Worm (Caenorhabditis elegans) whole organism, L3 larva: Measurements from ENCODE around the gene F54C9.14.

ENCODE experiments used
- ceh-28 ChIP-seq: fragments of 150-350 bp; optimal IDR thresholded peaks from 2 replicates; lab custom pipeline; 2014; ENCODE audit warnings: missing biosample characterization, missing genetic modification reagents, missing genetic modification characterization
- egl-27 ChIP-seq: sonication (generic microtip); optimal IDR thresholded peaks from 4 replicates; lab custom pipeline; 2017; ENCODE audit warnings: missing biosample characterization, missing genetic modification reagents, missing genetic modification characterization
- eor-1 ChIP-seq, 2 experiments: fragments of 150-350 bp; optimal IDR thresholded peaks; 2 replicates each; lab custom pipeline; 2014 to 2018; ENCODE audit warnings: missing biosample characterization in 2 of 2, missing genetic modification characterization in 2 of 2
- lin-15B ChIP-seq: fragments of 150-350 bp; optimal IDR thresholded peaks from 2 replicates; lab custom pipeline; 2014; ENCODE audit warnings: missing biosample characterization, missing genetic modification characterization
- lin-39 ChIP-seq: fragments of 150-350 bp; optimal IDR thresholded peaks from 2 replicates; lab custom pipeline; 2018; ENCODE audit warnings: missing biosample characterization, missing genetic modification reagents, missing genetic modification characterization
- lsy-12 ChIP-seq: sonication (generic microtip); optimal IDR thresholded peaks from 2 replicates; lab custom pipeline; 2016; ENCODE audit warnings: mild to moderate bottlenecking, missing genetic modification characterization, missing compliant biosample characterization
- mdl-1 ChIP-seq: fragments of 150-350 bp; optimal IDR thresholded peaks from 2 replicates; lab custom pipeline; 2014; ENCODE audit warnings: missing biosample characterization, missing genetic modification characterization
- nfya-1 ChIP-seq: sonication (generic microtip); optimal IDR thresholded peaks from 2 replicates; lab custom pipeline; 2017; ENCODE audit warnings: missing genetic modification characterization, mild to moderate bottlenecking, missing compliant biosample characterization, antibody characterized with exemption, moderate library complexity; ENCODE audit not compliant: insufficient read depth
- nhr-11 ChIP-seq: fragments of 150-350 bp; optimal IDR thresholded peaks from 2 replicates; lab custom pipeline; 2014; ENCODE audit warnings: missing biosample characterization, missing genetic modification characterization
- nhr-67 ChIP-seq: fragments of 150-350 bp; optimal IDR thresholded peaks from 2 replicates; lab custom pipeline; 2014; ENCODE audit warnings: missing biosample characterization, missing genetic modification characterization
- tbx-2 ChIP-seq: sonication (generic microtip); optimal IDR thresholded peaks from 2 replicates; lab custom pipeline; 2016; ENCODE audit warnings: mild to moderate bottlenecking, missing genetic modification characterization, missing compliant biosample characterization
- unc-62 ChIP-seq: fragments of 150-350 bp; sonication (generic microtip); optimal IDR thresholded peaks from 4 replicates; lab custom pipeline; 2014; ENCODE audit warnings: missing biosample characterization, missing genetic modification reagents, missing genetic modification characterization
- ztf-4 ChIP-seq: fragments of 150-350 bp; optimal IDR thresholded peaks from 2 replicates; lab custom pipeline; 2014; ENCODE audit warnings: missing biosample characterization, missing genetic modification characterization

- TF ChIP-seq tbx-2 (tag; lab: Kevin White, UChicago) (no peak), ceh-28 (no peak), nhr-11 (no peak), lin-15B (no peak), ztf-4 (no peak), egl-27 (no peak), unc-62 (GFP tag; lab: Kevin White, UChicago) (no peak), lin-39 (tag; lab: Kevin White, UChicago) (no peak), lsy-12 (tag; lab: Kevin White, UChicago) (no peak), mdl-1 (tag; lab: Kevin White, UChicago) (no peak), nfya-1 (tag; lab: Kevin White, UChicago) (no peak), nhr-67 (no peak), eor-1 (tag; optimal IDR thresholded peaks at IDR 0.05; lab: Kevin White, UChicago) (no peak)
These were observed 26.3 kb downstream of the F54C9.14 start for ce11 chrII:8588442-8588841.
